Fruit fly (Drosophila melanogaster) whole organism, embryonic: ENCODE results near the gene CG31468.
A peak's percentile ranks its signal among the peaks of the same experiment; 100 is the strongest.

Experiments used
- Adf1 ChIP-seq: fragments of 200-800 bp; sonication (Bioruptor generic); IDR thresholded peaks from 2 replicates; pipeline ENCODE4 v1.3.6; 2022; ENCODE audit warnings: missing biosample characterization, missing genetic modification characterization
- Bdp1 ChIP-seq: fragments of 200-800 bp; sonication (Bioruptor generic); optimal IDR thresholded peaks from 3 replicates; lab custom pipeline; 2016; ENCODE audit warnings: missing biosample characterization, missing genetic modification characterization
- BtbVII ChIP-seq: fragments of 200-800 bp; sonication (Bioruptor generic); optimal IDR thresholded peaks from 3 replicates; lab custom pipeline; 2017; ENCODE audit warnings: missing biosample characterization, mild to moderate bottlenecking, missing genetic modification characterization
- CG10267 ChIP-seq: fragments of 200-800 bp; sonication (Bioruptor generic); optimal IDR thresholded peaks from 2 replicates; lab custom pipeline; 2018; ENCODE audit warnings: missing biosample characterization, mild to moderate bottlenecking, missing genetic modification characterization, moderate library complexity
- CG14710 ChIP-seq: fragments of 200-800 bp; sonication (Bioruptor generic); optimal IDR thresholded peaks from 3 replicates; lab custom pipeline; 2019; ENCODE audit warnings: missing biosample characterization, mild to moderate bottlenecking, missing genetic modification characterization, moderate library complexity
- CG17328 ChIP-seq: fragments of 200-800 bp; sonication (Bioruptor generic); IDR thresholded peaks from 2 replicates; pipeline ENCODE4 v1.3.6; 2022; ENCODE audit warnings: missing biosample characterization, missing genetic modification characterization
- CG17829 ChIP-seq: fragments of 200-800 bp; optimal IDR thresholded peaks from 2 replicates; lab custom pipeline; 2019; ENCODE audit warnings: missing biosample characterization, mild to moderate bottlenecking, missing genetic modification characterization, moderate library complexity
- CG30020 ChIP-seq: fragments of 200-800 bp; optimal IDR thresholded peaks from 2 replicates; lab custom pipeline; 2019; ENCODE audit warnings: missing biosample characterization, mild to moderate bottlenecking, missing genetic modification characterization, moderate library complexity
- CG30403 ChIP-seq: fragments of 200-800 bp; sonication (Bioruptor generic); optimal IDR thresholded peaks from 3 replicates; lab custom pipeline; 2016; ENCODE audit warnings: missing biosample characterization, missing genetic modification characterization
- CG34224 ChIP-seq: fragments of 200-800 bp; sonication (Bioruptor generic); IDR thresholded peaks from 3 replicates; pipeline ENCODE4 v1.3.6; 2022; ENCODE audit warnings: missing biosample characterization, missing genetic modification characterization; ENCODE audit not compliant: partially characterized antibody
- CG3847 ChIP-seq: fragments of 200-800 bp; sonication (Bioruptor generic); IDR thresholded peaks from 2 replicates; pipeline ENCODE4 v1.3.6; 2022; ENCODE audit warnings: missing biosample characterization, missing genetic modification characterization
- CG4282 ChIP-seq: fragments of 200-800 bp; sonication (Bioruptor generic); optimal IDR thresholded peaks from 2 replicates; lab custom pipeline; 2016; ENCODE audit warnings: missing biosample characterization, missing genetic modification characterization
- CG4707 ChIP-seq: fragments of 200-800 bp; sonication (Bioruptor generic); optimal IDR thresholded peaks from 2 replicates; lab custom pipeline; 2018; ENCODE audit warnings: missing biosample characterization, mild to moderate bottlenecking, missing genetic modification characterization, moderate library complexity
- CG5953 ChIP-seq: fragments of 200-800 bp; sonication (Bioruptor generic); IDR thresholded peaks from 2 replicates; pipeline ENCODE4 v1.3.6; 2022; ENCODE audit warnings: missing biosample characterization, missing genetic modification characterization
- CG6765 ChIP-seq: fragments of 200-800 bp; sonication (Bioruptor generic); optimal IDR thresholded peaks from 3 replicates; lab custom pipeline; 2017; ENCODE audit warnings: missing biosample characterization, mild to moderate bottlenecking, missing genetic modification characterization
- CG6854 ChIP-seq: fragments of 200-800 bp; sonication (Bioruptor generic); optimal IDR thresholded peaks from 3 replicates; lab custom pipeline; 2017; ENCODE audit warnings: missing biosample characterization, mild to moderate bottlenecking, missing genetic modification characterization
- CG7839 ChIP-seq: fragments of 200-800 bp; sonication (Bioruptor generic); optimal IDR thresholded peaks from 3 replicates; lab custom pipeline; 2018; ENCODE audit warnings: missing biosample characterization, mild to moderate bottlenecking, missing genetic modification characterization, moderate library complexity
- CG8089 ChIP-seq: fragments of 200-800 bp; sonication (Bioruptor generic); optimal IDR thresholded peaks from 3 replicates; lab custom pipeline; 2016; ENCODE audit warnings: missing biosample characterization, missing genetic modification characterization
- CG9609 ChIP-seq: fragments of 200-800 bp; sonication (Bioruptor generic); optimal IDR thresholded peaks from 3 replicates; lab custom pipeline; 2016; ENCODE audit warnings: missing biosample characterization, missing genetic modification characterization
- CHES-1-like ChIP-seq: fragments of 200-800 bp; sonication (Bioruptor generic); optimal IDR thresholded peaks from 2 replicates; lab custom pipeline; 2016; ENCODE audit warnings: missing biosample characterization, missing genetic modification characterization
- CrebB ChIP-seq: fragments of 200-800 bp; sonication (Bioruptor generic); optimal IDR thresholded peaks from 3 replicates; lab custom pipeline; 2018; ENCODE audit warnings: missing biosample characterization, mild to moderate bottlenecking, missing genetic modification characterization
- D19A ChIP-seq: fragments of 200-800 bp; optimal IDR thresholded peaks from 3 replicates; lab custom pipeline; 2019; ENCODE audit warnings: missing biosample characterization, mild to moderate bottlenecking, missing genetic modification characterization, moderate library complexity
- ERR ChIP-seq: fragments of 200-800 bp; sonication (Bioruptor generic); optimal IDR thresholded peaks from 2 replicates; lab custom pipeline; 2016; ENCODE audit warnings: missing biosample characterization, missing genetic modification characterization
- Fer1 ChIP-seq: fragments of 200-800 bp; sonication (Bioruptor generic); optimal IDR thresholded peaks from 2 replicates; lab custom pipeline; 2017; ENCODE audit warnings: missing biosample characterization, mild to moderate bottlenecking, missing genetic modification characterization
- HLH4C ChIP-seq: fragments of 200-800 bp; sonication (Bioruptor generic); IDR thresholded peaks from 3 replicates; pipeline ENCODE4 v1.3.6; 2022; ENCODE audit warnings: missing biosample characterization, missing genetic modification characterization; ENCODE audit not compliant: partially characterized antibody
- HLH54F ChIP-seq: fragments of 200-800 bp; sonication (Bioruptor generic); optimal IDR thresholded peaks from 3 replicates; lab custom pipeline; 2016; ENCODE audit warnings: missing biosample characterization, missing genetic modification characterization
- HmgZ ChIP-seq: fragments of 200-800 bp; sonication (Bioruptor generic); optimal IDR thresholded peaks from 2 replicates; lab custom pipeline; 2018; ENCODE audit warnings: missing biosample characterization, mild to moderate bottlenecking, missing genetic modification characterization
- Hmr ChIP-seq: fragments of 200-800 bp; sonication (Bioruptor generic); optimal IDR thresholded peaks from 3 replicates; lab custom pipeline; 2017; ENCODE audit warnings: mild to moderate bottlenecking, missing biosample characterization, missing genetic modification reagents, missing genetic modification characterization
- Hsf ChIP-seq: fragments of 200-800 bp; sonication (Bioruptor generic); optimal IDR thresholded peaks from 3 replicates; lab custom pipeline; 2016; ENCODE audit warnings: missing biosample characterization, missing genetic modification characterization
- MESR4 ChIP-seq: fragments of 200-800 bp; sonication (Bioruptor generic); optimal IDR thresholded peaks from 2 replicates; lab custom pipeline; 2018; ENCODE audit warnings: missing biosample characterization, mild to moderate bottlenecking, missing genetic modification characterization, moderate library complexity
- Mad ChIP-seq: fragments of 200-800 bp; sonication (Bioruptor generic); optimal IDR thresholded peaks from 2 replicates; lab custom pipeline; 2016; ENCODE audit warnings: missing biosample characterization, missing genetic modification characterization
- NC2β ChIP-seq: fragments of 200-800 bp; sonication (Bioruptor generic); optimal IDR thresholded peaks from 2 replicates; lab custom pipeline; 2016; ENCODE audit warnings: missing biosample characterization, missing genetic modification characterization
- Scr ChIP-seq: fragments of 200-800 bp; sonication (Bioruptor generic); IDR thresholded peaks from 2 replicates; pipeline ENCODE4 v1.3.6; 2022; ENCODE audit warnings: missing biosample characterization, missing genetic modification characterization; ENCODE audit not compliant: partially characterized antibody
- Sry-β ChIP-seq: fragments of 200-800 bp; sonication (Bioruptor generic); optimal IDR thresholded peaks from 2 replicates; lab custom pipeline; 2018; ENCODE audit warnings: missing biosample characterization, mild to moderate bottlenecking, missing genetic modification characterization, moderate library complexity
- Stat92E ChIP-seq, 3 experiments: fragments of >200 bp in 2 of 3; fragments of 200-800 bp in 1 of 3; sonication (Bioruptor generic) in 1 of 3; optimal IDR thresholded peaks; 2 replicates each; lab custom pipeline; 2017 to 2019; ENCODE audit warnings: missing biosample characterization in 3 of 3, missing genetic modification characterization in 3 of 3, mild to moderate bottlenecking in 1 of 3, moderate library complexity in 1 of 3
- YL-1 ChIP-seq: fragments of 200-800 bp; sonication (Bioruptor generic); optimal IDR thresholded peaks from 3 replicates; lab custom pipeline; 2017; ENCODE audit warnings: missing biosample characterization, mild to moderate bottlenecking, missing genetic modification characterization
- dm ChIP-seq: fragments of 200-800 bp; sonication (Bioruptor generic); optimal IDR thresholded peaks from 3 replicates; lab custom pipeline; 2016; ENCODE audit warnings: missing biosample characterization, missing genetic modification characterization
- exex ChIP-seq: fragments of 200-800 bp; sonication (Bioruptor generic); optimal IDR thresholded peaks from 4 replicates; lab custom pipeline; 2018; ENCODE audit warnings: missing biosample characterization, mild to moderate bottlenecking, missing genetic modification characterization, moderate library complexity
- gfzf ChIP-seq: fragments of 200-800 bp; sonication (Bioruptor generic); optimal IDR thresholded peaks from 2 replicates; lab custom pipeline; 2016; ENCODE audit warnings: missing biosample characterization, mild to moderate bottlenecking, missing genetic modification characterization, moderate library complexity
- gsb-n ChIP-seq: fragments of 200-800 bp; sonication (Bioruptor generic); optimal IDR thresholded peaks from 3 replicates; lab custom pipeline; 2018; ENCODE audit warnings: missing biosample characterization, mild to moderate bottlenecking, missing genetic modification characterization
- ham ChIP-seq: fragments of 200-800 bp; sonication (Bioruptor generic); IDR thresholded peaks from 2 replicates; pipeline ENCODE4 v1.3.6; 2022; ENCODE audit warnings: missing biosample characterization, missing genetic modification characterization
- lola ChIP-seq, 3 experiments: fragments of >200 bp in 2 of 3; fragments of 200-800 bp in 1 of 3; sonication (Bioruptor generic) in 1 of 3; optimal IDR thresholded peaks; 2 replicates each; lab custom pipeline; 2017 to 2019; ENCODE audit warnings: missing biosample characterization in 3 of 3, missing genetic modification characterization in 3 of 3, mild to moderate bottlenecking in 1 of 3, moderate library complexity in 1 of 3
- onecut ChIP-seq: fragments of 200-800 bp; sonication (Bioruptor generic); IDR thresholded peaks from 2 replicates; pipeline ENCODE4 v1.3.6; 2022; ENCODE audit warnings: missing biosample characterization, missing genetic modification characterization
- ranshi ChIP-seq: fragments of 200-800 bp; sonication (Bioruptor generic); IDR thresholded peaks from 2 replicates; pipeline ENCODE4 v1.3.6; 2022; ENCODE audit warnings: missing biosample characterization, missing genetic modification characterization
- shn ChIP-seq: fragments of 200-800 bp; sonication (Bioruptor generic); optimal IDR thresholded peaks from 3 replicates; lab custom pipeline; 2016; ENCODE audit warnings: missing biosample characterization, missing genetic modification characterization
- slou ChIP-seq: fragments of 200-800 bp; sonication (Bioruptor generic); optimal IDR thresholded peaks from 3 replicates; lab custom pipeline; 2016; ENCODE audit warnings: missing biosample characterization, missing genetic modification characterization
- twi ChIP-seq: fragments of 200-800 bp; optimal IDR thresholded peaks from 2 replicates; lab custom pipeline; 2019; ENCODE audit warnings: missing biosample characterization, mild to moderate bottlenecking, missing genetic modification characterization, moderate library complexity
- wek ChIP-seq: fragments of 200-800 bp; sonication (Bioruptor generic); optimal IDR thresholded peaks from 3 replicates; lab custom pipeline; 2018; ENCODE audit warnings: missing biosample characterization, mild to moderate bottlenecking, missing genetic modification characterization, moderate library complexity
- zen ChIP-seq: fragments of 200-800 bp; sonication (Bioruptor generic); optimal IDR thresholded peaks from 3 replicates; lab custom pipeline; 2018; ENCODE audit warnings: missing biosample characterization, mild to moderate bottlenecking, missing genetic modification characterization, moderate library complexity

The CG31468 gene

DNA sequence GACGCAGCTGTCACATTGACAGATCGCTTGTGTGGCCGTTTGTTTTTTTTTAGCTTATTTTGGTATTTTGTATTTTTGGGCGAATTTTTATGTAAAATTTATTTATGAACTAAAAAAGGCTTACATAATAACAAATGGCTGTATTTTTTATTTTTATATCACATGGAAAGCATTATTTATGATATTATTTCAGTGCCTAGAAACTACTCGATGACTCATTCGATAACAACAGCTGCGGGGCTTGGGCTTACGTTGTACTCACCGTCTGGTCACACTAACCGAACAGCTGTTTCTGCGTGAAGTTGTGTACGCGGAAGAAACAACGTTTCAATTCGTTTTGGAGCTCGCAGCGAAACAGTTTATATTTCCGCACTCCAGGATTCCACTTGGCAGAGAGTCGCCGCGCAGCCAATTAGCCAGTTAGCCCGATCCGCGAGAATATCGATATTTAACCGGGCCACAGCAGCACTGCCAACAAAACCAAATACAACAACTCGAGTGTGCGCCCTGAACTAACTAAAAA, 32.9 kb upstream of the CG31468 start, which contains the start of the genes Hmgcr and Rpn9 (continued):
- TF ChIP-seq CG30020: peak; percentile 20
- no peak for TF ChIP-seq Hsf (GFP tag; lab: Kevin White, UChicago)
- peak; percentile 27 for TF ChIP-seq shn
- TF ChIP-seq CG8089 (GFP tag; lab: Kevin White, UChicago): peak; percentile 0
- peak; percentile 77 for TF ChIP-seq CG14710
- peak; percentile 66 for TF ChIP-seq MESR4 (GFP tag; lab: Kevin White, UChicago)
- TF ChIP-seq CG17829 (tag; lab: Kevin White, UChicago): peak; percentile 43
- TF ChIP-seq CG3847 (GFP tag; lab: Robert Waterston, UW): 0 out of 2 replicates have a peak, but pooled peaks have one; percentile 9
- TF ChIP-seq Adf1: peak; percentile 44; the same call in 1 of the 2 replicates
- TF ChIP-seq CG7839 (tag; lab: Kevin White, UChicago): peak; percentile 13
- peak; percentile 14 for TF ChIP-seq D19A (tag; lab: Kevin White, UChicago)
- TF ChIP-seq lola (GFP tag; optimal IDR thresholded peaks at IDR 0.05; lab: Kevin White, UChicago): no peak
- TF ChIP-seq CG4282 (GFP tag; lab: Kevin White, UChicago): no peak
- no peak for TF ChIP-seq ranshi (GFP tag; lab: Robert Waterston, UW)
- TF ChIP-seq CHES-1-like (GFP tag; lab: Kevin White, UChicago): peak; percentile 53
- no peak for TF ChIP-seq slou (GFP tag; lab: Kevin White, UChicago)
- peak; percentile 32 for TF ChIP-seq HmgZ (tag; lab: Kevin White, UChicago)
- no peak for TF ChIP-seq ham (GFP tag; lab: Robert Waterston, UW)
- peak; percentile 17 for TF ChIP-seq exex (tag; lab: Kevin White, UChicago)
- TF ChIP-seq BtbVII (GFP tag; lab: Kevin White, UChicago): peak; percentile 37
- TF ChIP-seq CG34224 (GFP tag; lab: Robert Waterston, UW): peak; percentile 38; the same call in 1 of the 3 replicates
- 0 out of 2 replicates have a peak, but pooled peaks have one; percentile 24 for TF ChIP-seq Scr
- TF ChIP-seq HLH4C (GFP tag; lab: Robert Waterston, UW): peak; percentile 8; the same call in 1 of the 3 replicates
- peak; percentile 68 for TF ChIP-seq CG10267
- peak; percentile 15 for TF ChIP-seq CG6765 (GFP tag; lab: Kevin White, UChicago)
- no peak for TF ChIP-seq CG4707
- TF ChIP-seq Stat92E (GFP tag; optimal IDR thresholded peaks at IDR 0.05; lab: Kevin White, UChicago): peak in 1 of 3 experiments; percentile 56
- peak; percentile 11 for TF ChIP-seq ERR (GFP tag; lab: Kevin White, UChicago)
- TF ChIP-seq dm (GFP tag; lab: Kevin White, UChicago): peak; percentile 41
- TF ChIP-seq HLH54F (GFP tag; lab: Kevin White, UChicago): no peak
- peak; percentile 31 for TF ChIP-seq Mad (GFP tag; lab: Kevin White, UChicago)
- TF ChIP-seq Sry-β (GFP tag; lab: Kevin White, UChicago): peak; percentile 10
- TF ChIP-seq Hmr (GFP tag; lab: Kevin White, UChicago): peak; percentile 55
- peak; percentile 49 for TF ChIP-seq gsb-n
- peak; percentile 26; the same call in 1 of the 2 replicates for TF ChIP-seq onecut (GFP tag; lab: Robert Waterston, UW)
- no peak for TF ChIP-seq CG9609 (GFP tag; lab: Kevin White, UChicago)
- TF ChIP-seq twi (tag; lab: Kevin White, UChicago): peak; percentile 43
- peak; percentile 30 for TF ChIP-seq wek
- peak; percentile 87 for TF ChIP-seq YL-1 (GFP tag; lab: Kevin White, UChicago)
- TF ChIP-seq NC2β (GFP tag; lab: Kevin White, UChicago): peak; percentile 55
- TF ChIP-seq CG5953 (GFP tag; lab: Robert Waterston, UW): no peak
- TF ChIP-seq CG30403 (GFP tag; lab: Kevin White, UChicago): peak; percentile 13
- TF ChIP-seq Bdp1: peak; percentile 20
- peak; percentile 38; the same call in 1 of the 2 replicates for TF ChIP-seq CG17328 (GFP tag; lab: Robert Waterston, UW)
- TF ChIP-seq zen (tag; lab: Kevin White, UChicago): peak; percentile 45
- TF ChIP-seq Fer1 (GFP tag; lab: Kevin White, UChicago): peak; percentile 28
- peak; percentile 38 for TF ChIP-seq CrebB (tag; lab: Kevin White, UChicago)
- TF ChIP-seq CG6854: no peak
- TF ChIP-seq gfzf (GFP tag; lab: Kevin White, UChicago): peak; percentile 93
